Fruit fly (Drosophila melanogaster): ENCODE data around the gene mei-P26.

dm6 chrX:9225137-9225536 is 62.1 kb downstream of the mei-P26 start, which contains the start of gene CG15370:
- TF ChIP-seq cnc (optimal IDR thresholded peaks at IDR 0.05) (no peak), CG5204 (GFP tag; optimal IDR thresholded peaks at IDR 0.05) (no peak), CG12768 (GFP tag; optimal IDR thresholded peaks at IDR 0.05) (no peak), Hr96 (GFP tag; optimal IDR thresholded peaks at IDR 0.05) (no peak), toe (GFP tag; optimal IDR thresholded peaks at IDR 0.05) (no peak), CG1620 (GFP tag; optimal IDR thresholded peaks at IDR 0.05) (no peak), CG7101 (tag; optimal IDR thresholded peaks at IDR 0.05) (no peak), bab1 (GFP tag; optimal IDR thresholded peaks at IDR 0.05) (no peak), ovo (GFP tag; optimal IDR thresholded peaks at IDR 0.05) (no peak), kay (GFP tag; ENCODE audit: borderline replicate concordance) (no peak), cic (GFP tag; optimal IDR thresholded peaks at IDR 0.05) (no peak), CG14711 (tag; optimal IDR thresholded peaks at IDR 0.05) (no peak), CG33017 (tag; optimal IDR thresholded peaks at IDR 0.05) (no peak)
